Worm (Caenorhabditis elegans) whole organism, midembryonic: ENCODE measurements around the gene C44F1.1.

ENCODE experiments used
- T22C8.4 ChIP-seq: fragments of 200-800 bp; sonication (Bioruptor generic); IDR thresholded peaks from 2 replicates; pipeline ENCODE4 v1.3.6; 2022; ENCODE audit warnings: missing genetic modification characterization, missing compliant biosample characterization
- cog-1 ChIP-seq: sonication (generic microtip); optimal IDR thresholded peaks from 2 replicates; lab custom pipeline; 2016; ENCODE audit warnings: missing genetic modification characterization, missing compliant biosample characterization
- flt-1 ChIP-seq: fragments of 200-800 bp; sonication (Bioruptor generic); IDR thresholded peaks from 2 replicates; pipeline ENCODE4 v1.3.6; 2022; ENCODE audit warnings: missing genetic modification characterization, missing compliant biosample characterization
- klf-2 ChIP-seq: fragments of 200-800 bp; sonication (Bioruptor generic); conservative IDR thresholded peaks from 2 replicates; pipeline ENCODE4 v1.3.6; 2022; ENCODE audit warnings: missing genetic modification reagents, missing genetic modification characterization, missing compliant biosample characterization
- med-1 ChIP-seq: sonication (generic microtip); optimal IDR thresholded peaks from 2 replicates; lab custom pipeline; 2017; ENCODE audit warnings: missing genetic modification characterization, mild to moderate bottlenecking, missing compliant biosample characterization, antibody characterized with exemption, missing genetic modification reagents; ENCODE audit not compliant: insufficient read depth
- ref-1 ChIP-seq: fragments of 200-800 bp; sonication (Bioruptor generic); conservative IDR thresholded peaks from 2 replicates; pipeline ENCODE4 v1.3.6; 2022; ENCODE audit warnings: missing genetic modification reagents, missing genetic modification characterization, missing compliant biosample characterization
- tab-1 ChIP-seq: fragments of 200-800 bp; sonication (Bioruptor generic); IDR thresholded peaks from 2 replicates; pipeline ENCODE4 v1.3.6; 2022; ENCODE audit warnings: missing genetic modification characterization, missing compliant biosample characterization
- ztf-23 ChIP-seq: fragments of 200-800 bp; sonication (Bioruptor generic); IDR thresholded peaks from 2 replicates; pipeline ENCODE4 v1.3.6; 2022; ENCODE audit warnings: missing genetic modification reagents, missing genetic modification characterization, missing compliant biosample characterization
- ztf-29 ChIP-seq: fragments of 200-800 bp; sonication (Bioruptor generic); IDR thresholded peaks from 2 replicates; pipeline ENCODE4 v1.3.6; 2022; ENCODE audit warnings: missing genetic modification reagents, missing genetic modification characterization, missing compliant biosample characterization

The C44F1.1 gene

ce11 chrIII:3765460-3765859 lies at the start of gene C44F1.1:
C44F1.1 (minus strand) TSS chrIII:3765560.
- TF ChIP-seq ref-1 (GFP tag; lab: Robert Waterston, UW) (no peak), T22C8.4 (no peak), ztf-23 (GFP tag; lab: Robert Waterston, UW) (no peak), med-1 (GFP tag; lab: Kevin White, UChicago) (no peak), flt-1 (no peak), cog-1 (no peak), ztf-29 (GFP tag; lab: Robert Waterston, UW) (no peak), klf-2 (GFP tag; lab: Robert Waterston, UW) (no peak), tab-1 (GFP tag; lab: Robert Waterston, UW) (no peak)

- TF ChIP-seq cog-1 = no peak
- TF ChIP-seq tab-1 (GFP tag; lab: Robert Waterston, UW) = no peak
- TF ChIP-seq med-1 (GFP tag; lab: Kevin White, UChicago) = no peak
- TF ChIP-seq ztf-23 (GFP tag; lab: Robert Waterston, UW) = no peak
- no peak for TF ChIP-seq klf-2 (GFP tag; lab: Robert Waterston, UW)
- no peak for TF ChIP-seq flt-1
- no peak for TF ChIP-seq T22C8.4
- no peak for TF ChIP-seq ztf-29 (GFP tag; lab: Robert Waterston, UW)
- TF ChIP-seq ref-1 (GFP tag; lab: Robert Waterston, UW) = no peak
Measured at ce11 chrIII:3814421-3814820, 49.1 kb upstream of the C44F1.1 start.

ce11 chrIII:3812369-3812993 lies 47.1 kb upstream of the C44F1.1 start:
- no peak for TF ChIP-seq klf-2 (GFP tag; lab: Robert Waterston, UW)
- TF ChIP-seq T22C8.4 = no peak
- no peak for TF ChIP-seq tab-1 (GFP tag; lab: Robert Waterston, UW)
- TF ChIP-seq cog-1 = no peak
- no peak for TF ChIP-seq med-1 (GFP tag; lab: Kevin White, UChicago)
- no peak for TF ChIP-seq ref-1 (GFP tag; lab: Robert Waterston, UW)
- TF ChIP-seq ztf-23 (GFP tag; lab: Robert Waterston, UW) = no peak
- TF ChIP-seq flt-1 = no peak
- TF ChIP-seq ztf-29 (GFP tag; lab: Robert Waterston, UW) = no peak

- TF ChIP-seq ztf-23 (GFP tag; lab: Robert Waterston, UW) (no peak), flt-1 (no peak)
Measured at ce11 chrIII:3811375-3811924, 46.1 kb upstream of the C44F1.1 start.

- no peak for TF ChIP-seq cog-1
Measured at ce11 chrIII:3809008-3809407, 43.6 kb upstream of the C44F1.1 start, which contains the start of gene toh-1. toh-1 (minus strand) TSS chrIII:3809030.

- no peak for TF ChIP-seq ztf-29 (GFP tag; lab: Robert Waterston, UW)
- TF ChIP-seq ref-1 (GFP tag; lab: Robert Waterston, UW) = no peak
Measured at ce11 chrIII:3807590-3807989, 42.2 kb upstream of the C44F1.1 start.

ce11 chrIII:3806883-3807282 lies 41.5 kb upstream of the C44F1.1 start:
- no peak for TF ChIP-seq T22C8.4

- no peak for TF ChIP-seq ztf-29 (GFP tag; lab: Robert Waterston, UW)
- no peak for TF ChIP-seq med-1 (GFP tag; lab: Kevin White, UChicago)
- no peak for TF ChIP-seq cog-1
- TF ChIP-seq klf-2 (GFP tag; lab: Robert Waterston, UW) = no peak
- TF ChIP-seq tab-1 (GFP tag; lab: Robert Waterston, UW) = no peak
- no peak for TF ChIP-seq ztf-23 (GFP tag; lab: Robert Waterston, UW)
Measured at ce11 chrIII:3804422-3804821, 39.1 kb upstream of the C44F1.1 start, which contains the start of gene xbx-5. xbx-5 (minus strand) TSS chrIII:3804477.

ce11 chrIII:3803113-3803512 lies 37.8 kb upstream of the C44F1.1 start:
- no peak for TF ChIP-seq ztf-29 (GFP tag; lab: Robert Waterston, UW)
- TF ChIP-seq klf-2 (GFP tag; lab: Robert Waterston, UW) = no peak
- no peak for TF ChIP-seq ref-1 (GFP tag; lab: Robert Waterston, UW)
- TF ChIP-seq ztf-23 (GFP tag; lab: Robert Waterston, UW) = no peak
- no peak for TF ChIP-seq med-1 (GFP tag; lab: Kevin White, UChicago)
- no peak for TF ChIP-seq flt-1
- TF ChIP-seq T22C8.4 = no peak
- TF ChIP-seq cog-1 = no peak
- TF ChIP-seq tab-1 (GFP tag; lab: Robert Waterston, UW) = no peak

ce11 chrIII:3801379-3801894 lies 36.1 kb upstream of the C44F1.1 start:
- TF ChIP-seq T22C8.4 (peak; percentile 89), med-1 (GFP tag; lab: Kevin White, UChicago) (no peak), ztf-29 (GFP tag; lab: Robert Waterston, UW) (peak; percentile 80; the same call in 1 of the 2 replicates), flt-1 (peak; percentile 55; the same call in 1 of the 2 replicates), ztf-23 (GFP tag; lab: Robert Waterston, UW) (no peak), klf-2 (GFP tag; lab: Robert Waterston, UW) (no peak), cog-1 (peak; percentile 97), ref-1 (GFP tag; lab: Robert Waterston, UW) (no peak), tab-1 (GFP tag; lab: Robert Waterston, UW) (no peak)
